Fruit fly (Drosophila melanogaster) whole organism, embryonic: ENCODE data around the gene Socs36E.

Source experiments
- Abd-B ChIP-seq: fragments of 200-800 bp; sonication (Bioruptor generic); optimal IDR thresholded peaks from 2 replicates; lab custom pipeline; 2018; ENCODE audit warnings: missing biosample characterization, mild to moderate bottlenecking, missing genetic modification characterization, moderate library complexity
- Ada2b ChIP-seq: fragments of 200-800 bp; sonication (Bioruptor generic); IDR thresholded peaks from 2 replicates; pipeline ENCODE4 v1.3.6; 2022; ENCODE audit warnings: missing biosample characterization, missing genetic modification characterization
- Bdp1 ChIP-seq: fragments of 200-800 bp; sonication (Bioruptor generic); optimal IDR thresholded peaks from 3 replicates; lab custom pipeline; 2016; ENCODE audit warnings: missing biosample characterization, missing genetic modification characterization
- Blimp-1 ChIP-seq: fragments of 200-800 bp; sonication (Bioruptor generic); optimal IDR thresholded peaks from 3 replicates; lab custom pipeline; 2018; ENCODE audit warnings: missing biosample characterization, missing genetic modification characterization, mild to moderate bottlenecking, moderate library complexity, missing genetic modification reagents
- CG10959 ChIP-seq: fragments of 200-800 bp; sonication (Bioruptor generic); IDR thresholded peaks from 2 replicates; pipeline ENCODE4 v1.3.6; 2022; ENCODE audit warnings: missing biosample characterization, missing genetic modification characterization
- CG11085 ChIP-seq: fragments of 200-800 bp; sonication (Bioruptor generic); IDR thresholded peaks from 2 replicates; pipeline ENCODE4 v1.3.6; 2022; ENCODE audit warnings: missing biosample characterization, missing genetic modification characterization
- CG11398 ChIP-seq: fragments of 200-800 bp; sonication (Bioruptor generic); optimal IDR thresholded peaks from 2 replicates; lab custom pipeline; 2016; ENCODE audit warnings: missing biosample characterization, missing genetic modification characterization
- CG12769 ChIP-seq: fragments of 200-800 bp; sonication (Bioruptor generic); optimal IDR thresholded peaks from 2 replicates; lab custom pipeline; 2019; ENCODE audit warnings: missing biosample characterization, mild to moderate bottlenecking, missing genetic modification characterization, moderate library complexity
- CG15601 ChIP-seq: fragments of 200-800 bp; sonication (Bioruptor generic); optimal IDR thresholded peaks from 3 replicates; lab custom pipeline; 2019; ENCODE audit warnings: missing biosample characterization, mild to moderate bottlenecking, missing genetic modification characterization, moderate library complexity
- CG31388 ChIP-seq: fragments of 200-800 bp; sonication (Bioruptor generic); optimal IDR thresholded peaks from 2 replicates; lab custom pipeline; 2016; ENCODE audit warnings: missing biosample characterization, missing genetic modification characterization
- CG32767 ChIP-seq: fragments of 200-800 bp; sonication (Bioruptor generic); IDR thresholded peaks from 2 replicates; pipeline ENCODE4 v1.3.6; 2022; ENCODE audit warnings: missing biosample characterization, missing genetic modification characterization
- CG3726 ChIP-seq: fragments of 200-800 bp; sonication (Bioruptor generic); IDR thresholded peaks from 3 replicates; pipeline ENCODE4, ENCODE4 v1.3.6; 2022; ENCODE audit warnings: missing biosample characterization, missing genetic modification characterization
- CG4328 ChIP-seq: fragments of 200-800 bp; sonication (Bioruptor generic); optimal IDR thresholded peaks from 3 replicates; lab custom pipeline; 2017; ENCODE audit warnings: missing biosample characterization, missing genetic modification reagents, missing genetic modification characterization
- CG4360 ChIP-seq: fragments of 200-800 bp; sonication (Bioruptor generic); IDR thresholded peaks from 2 replicates; pipeline ENCODE4 v1.3.6; 2022; ENCODE audit warnings: missing biosample characterization, missing genetic modification characterization
- CG6272 ChIP-seq: fragments of 200-800 bp; sonication (Bioruptor generic); IDR thresholded peaks from 2 replicates; pipeline ENCODE4 v1.3.6; 2022; ENCODE audit warnings: missing biosample characterization, missing genetic modification characterization
- CG7357 ChIP-seq: fragments of 200-800 bp; sonication (Bioruptor generic); IDR thresholded peaks from 3 replicates; pipeline ENCODE4 v1.3.6; 2022; ENCODE audit warnings: missing biosample characterization, missing genetic modification characterization
- CG7786 ChIP-seq: fragments of 200-800 bp; sonication (Bioruptor generic); optimal IDR thresholded peaks from 2 replicates; lab custom pipeline; 2016; ENCODE audit warnings: missing biosample characterization, missing genetic modification characterization
- CG8388 ChIP-seq: fragments of 200-800 bp; sonication (Bioruptor generic); optimal IDR thresholded peaks from 2 replicates; lab custom pipeline; 2019; ENCODE audit warnings: missing biosample characterization, mild to moderate bottlenecking, missing genetic modification characterization, moderate library complexity
- CG9609 ChIP-seq: fragments of 200-800 bp; sonication (Bioruptor generic); optimal IDR thresholded peaks from 3 replicates; lab custom pipeline; 2016; ENCODE audit warnings: missing biosample characterization, missing genetic modification characterization
- CG9797 ChIP-seq: fragments of 200-800 bp; sonication (Bioruptor generic); optimal IDR thresholded peaks from 3 replicates; lab custom pipeline; 2018; ENCODE audit warnings: missing biosample characterization, mild to moderate bottlenecking, missing genetic modification characterization
- Dref ChIP-seq: fragments of 200-800 bp; sonication (Bioruptor generic); IDR thresholded peaks from 2 replicates; pipeline ENCODE4 v1.3.6; 2022; ENCODE audit warnings: missing biosample characterization, missing genetic modification characterization
- Ets65A ChIP-seq: fragments of 200-800 bp; sonication (Bioruptor generic); peaks from one replicate; lab custom pipeline; 2016; ENCODE audit warnings: missing biosample characterization, missing genetic modification characterization
- GATAe ChIP-seq: fragments of 200-800 bp; sonication (Bioruptor generic); conservative IDR thresholded peaks from 2 replicates; pipeline ENCODE4 v1.3.6; 2022; ENCODE audit warnings: missing biosample characterization, missing genetic modification characterization
- HLH3B ChIP-seq: fragments of 200-800 bp; sonication (Bioruptor generic); IDR thresholded peaks from 2 replicates; pipeline ENCODE4 v1.3.6; 2022; ENCODE audit warnings: missing biosample characterization, missing genetic modification characterization
- Hr3 ChIP-seq: fragments of 200-800 bp; sonication (Bioruptor generic); optimal IDR thresholded peaks from 3 replicates; lab custom pipeline; 2016; ENCODE audit warnings: missing biosample characterization, missing genetic modification characterization
- Hsf ChIP-seq: fragments of 200-800 bp; sonication (Bioruptor generic); optimal IDR thresholded peaks from 3 replicates; lab custom pipeline; 2016; ENCODE audit warnings: missing biosample characterization, missing genetic modification characterization
- Kr ChIP-seq: fragments of 200-800 bp; sonication (Bioruptor generic); optimal IDR thresholded peaks from 2 replicates; lab custom pipeline; 2017; ENCODE audit warnings: missing biosample characterization, mild to moderate bottlenecking, missing genetic modification characterization
- MESR4 ChIP-seq: fragments of 200-800 bp; sonication (Bioruptor generic); optimal IDR thresholded peaks from 2 replicates; lab custom pipeline; 2018; ENCODE audit warnings: missing biosample characterization, mild to moderate bottlenecking, missing genetic modification characterization, moderate library complexity
- Pdp1 ChIP-seq, 2 experiments: fragments of 200-800 bp; sonication (Bioruptor generic); optimal IDR thresholded peaks; 3 replicates each; lab custom pipeline; 2016; ENCODE audit warnings: missing biosample characterization in 2 of 2, missing genetic modification characterization in 2 of 2, mild to moderate bottlenecking in 1 of 2, moderate library complexity in 1 of 2
- Stat92E ChIP-seq, 3 experiments: fragments of >200 bp in 2 of 3; fragments of 200-800 bp in 1 of 3; sonication (Bioruptor generic) in 1 of 3; optimal IDR thresholded peaks; 2 replicates each; lab custom pipeline; 2017 to 2019; ENCODE audit warnings: missing biosample characterization in 3 of 3, missing genetic modification characterization in 3 of 3, mild to moderate bottlenecking in 1 of 3, moderate library complexity in 1 of 3
- Vsx1 ChIP-seq: fragments of 200-800 bp; sonication (Bioruptor generic); optimal IDR thresholded peaks from 2 replicates; lab custom pipeline; 2017; ENCODE audit warnings: missing biosample characterization, mild to moderate bottlenecking, missing genetic modification characterization, missing genetic modification reagents
- ara ChIP-seq: fragments of 200-800 bp; sonication (Bioruptor generic); IDR thresholded peaks from 2 replicates; pipeline ENCODE4 v1.3.6; 2022; ENCODE audit warnings: missing biosample characterization, missing genetic modification characterization
- crp ChIP-seq, 2 experiments: fragments of 200-800 bp; sonication (Bioruptor generic); optimal IDR thresholded peaks; 2 replicates in 1 of 2; 3 replicates in 1 of 2; lab custom pipeline; 2017; ENCODE audit warnings: missing biosample characterization in 2 of 2, missing genetic modification characterization in 2 of 2, mild to moderate bottlenecking in 1 of 2, moderate library complexity in 1 of 2
- da ChIP-seq: fragments of 200-800 bp; sonication (Bioruptor generic); optimal IDR thresholded peaks from 2 replicates; lab custom pipeline; 2016; ENCODE audit warnings: missing biosample characterization, missing genetic modification characterization
- ftz-f1 ChIP-seq: fragments of 200-800 bp; sonication (Bioruptor generic); optimal IDR thresholded peaks from 2 replicates; lab custom pipeline; 2016; ENCODE audit warnings: missing biosample characterization, missing genetic modification characterization
- gsb ChIP-seq: fragments of 200-800 bp; sonication (Bioruptor generic); IDR thresholded peaks from 2 replicates; pipeline ENCODE4 v1.3.6; 2022; ENCODE audit warnings: missing biosample characterization, missing genetic modification characterization
- insv ChIP-seq, 2 experiments: fragments of 200-800 bp; sonication (Bioruptor generic); optimal IDR thresholded peaks; 3 replicates each; lab custom pipeline; 2016 to 2018; ENCODE audit warnings: missing biosample characterization in 2 of 2, missing genetic modification characterization in 2 of 2
- jumu ChIP-seq: fragments of 200-800 bp; sonication (Bioruptor generic); optimal IDR thresholded peaks from 3 replicates; lab custom pipeline; 2016; ENCODE audit warnings: missing biosample characterization, missing genetic modification characterization
- ken ChIP-seq: fragments of 200-800 bp; sonication (Bioruptor generic); IDR thresholded peaks from 3 replicates; pipeline ENCODE4 v1.3.6; 2022; ENCODE audit warnings: missing biosample characterization, missing genetic modification characterization
- mam ChIP-seq: fragments of 200-800 bp; sonication (Bioruptor generic); optimal IDR thresholded peaks from 3 replicates; lab custom pipeline; 2016; ENCODE audit warnings: missing biosample characterization, missing genetic modification characterization
- mirr ChIP-seq: fragments of 200-800 bp; sonication (Bioruptor generic); optimal IDR thresholded peaks from 3 replicates; lab custom pipeline; 2018; ENCODE audit warnings: missing biosample characterization, mild to moderate bottlenecking, missing genetic modification characterization
- nmo ChIP-seq: fragments of 200-800 bp; sonication (Bioruptor generic); optimal IDR thresholded peaks from 2 replicates; lab custom pipeline; 2018; ENCODE audit warnings: missing biosample characterization, mild to moderate bottlenecking, missing genetic modification characterization, moderate library complexity
- pan ChIP-seq, 4 experiments: fragments of >200 bp in 3 of 4; fragments of 200-800 bp in 1 of 4; sonication (Bioruptor generic) in 1 of 4; optimal IDR thresholded peaks in 3 of 4; IDR thresholded peaks in 1 of 4; 2 replicates each; pipeline versions ENCODE4 v1.3.6 to Lab custom; 2017 to 2022; ENCODE audit warnings: missing biosample characterization in 2 of 4, missing genetic modification characterization in 2 of 4, mixed read lengths in 1 of 4
- ro ChIP-seq: fragments of 200-800 bp; sonication (Bioruptor generic); IDR thresholded peaks from 2 replicates; pipeline ENCODE4 v1.3.6; 2022; ENCODE audit warnings: missing biosample characterization, missing genetic modification characterization
- row ChIP-seq: fragments of 200-800 bp; sonication (Bioruptor generic); IDR thresholded peaks from 3 replicates; pipeline ENCODE4 v1.3.6; 2022; ENCODE audit warnings: missing biosample characterization, missing genetic modification characterization
- sd ChIP-seq: fragments of 200-800 bp; sonication (Bioruptor generic); optimal IDR thresholded peaks from 3 replicates; lab custom pipeline; 2018; ENCODE audit warnings: missing biosample characterization, mild to moderate bottlenecking, missing genetic modification characterization, moderate library complexity
- sens ChIP-seq: fragments of 200-800 bp; sonication (Bioruptor generic); peaks from one replicate; lab custom pipeline; 2016; ENCODE audit warnings: missing biosample characterization, missing genetic modification characterization
- tgo ChIP-seq: fragments of 200-800 bp; sonication (Bioruptor generic); IDR thresholded peaks from 3 replicates; pipeline ENCODE4 v1.3.6; 2022; ENCODE audit warnings: missing biosample characterization, missing genetic modification characterization
- zfh2 ChIP-seq: fragments of 200-800 bp; sonication (Bioruptor generic); optimal IDR thresholded peaks from 2 replicates; lab custom pipeline; 2016; ENCODE audit warnings: missing biosample characterization, missing genetic modification characterization

The Socs36E gene

DNA sequence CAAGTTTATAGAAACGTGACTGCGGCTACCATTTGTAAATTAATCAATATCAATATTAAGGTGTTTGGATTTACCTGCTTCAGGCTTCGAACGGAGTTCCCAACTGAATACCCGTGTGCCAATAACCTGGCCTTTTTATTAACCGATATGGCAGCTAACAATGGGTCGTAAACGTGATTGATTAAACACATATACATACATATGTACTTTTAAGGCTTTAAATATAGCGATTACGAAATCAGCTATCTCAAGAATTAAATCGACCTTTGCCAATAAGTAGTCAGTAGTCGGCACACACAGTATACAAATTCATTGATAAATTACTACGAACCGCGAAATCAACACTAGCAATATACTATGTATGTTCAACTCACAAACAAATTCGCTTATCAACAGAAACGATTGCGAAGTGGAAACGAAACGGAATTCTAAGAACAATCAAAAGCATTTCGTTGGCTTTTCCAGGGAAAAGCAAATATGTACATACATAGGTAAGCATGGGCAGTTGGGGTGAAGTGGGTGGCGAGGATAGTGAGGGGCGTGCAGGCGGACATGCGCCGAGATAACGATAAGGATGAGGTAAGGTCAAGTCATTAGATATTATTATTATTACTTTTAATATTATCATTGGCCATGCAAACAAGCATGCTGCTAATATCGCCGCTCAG is 3.5 kb downstream of the Socs36E start (continued):
- peak; percentile 67 for TF ChIP-seq ftz-f1
- TF ChIP-seq CG10959, result 0 out of 2 replicates have a peak, but pooled peaks have one; percentile 38
- peak; percentile 3 to 48 for TF ChIP-seq Pdp1 (GFP tag; optimal IDR thresholded peaks at IDR 0.05; lab: Kevin White, UChicago)
- peak; percentile 73 for TF ChIP-seq Kr
- peak; percentile 82 for TF ChIP-seq Vsx1 (GFP tag; lab: Kevin White, UChicago)
- TF ChIP-seq CG8388 (GFP tag; lab: Kevin White, UChicago), result peak; percentile 10
- no peak for TF ChIP-seq CG31388 (GFP tag; lab: Kevin White, UChicago)
- TF ChIP-seq Bdp1 (GFP tag; lab: Kevin White, UChicago), result peak; percentile 43
- peak; percentile 92 for TF ChIP-seq GATAe (GFP tag; lab: Robert Waterston, UW)
- TF ChIP-seq nmo (GFP tag; lab: Kevin White, UChicago), result no peak
- peak; percentile 59; the same call in 1 of the 2 replicates for TF ChIP-seq HLH3B
- no peak for TF ChIP-seq CG7786 (GFP tag; lab: Kevin White, UChicago)
- TF ChIP-seq ro (GFP tag; lab: Robert Waterston, UW), result no peak
- no peak for TF ChIP-seq CG6272 (GFP tag; lab: Robert Waterston, UW)
- no peak for TF ChIP-seq Hr3 (GFP tag; lab: Kevin White, UChicago)
- no peak for TF ChIP-seq CG9797 (GFP tag; lab: Kevin White, UChicago)
- no peak for TF ChIP-seq mam (GFP tag; lab: Kevin White, UChicago)
- TF ChIP-seq sd (tag; lab: Kevin White, UChicago), result peak; percentile 72
- no peak for TF ChIP-seq row (GFP tag; lab: Robert Waterston, UW)
- peak; percentile 68 for TF ChIP-seq CG4328
- TF ChIP-seq Dref, result no peak
- TF ChIP-seq gsb (GFP tag; lab: Robert Waterston, UW), result peak; percentile 23; the same call in 1 of the 2 replicates
- no peak for TF ChIP-seq Abd-B (GFP tag; lab: Kevin White, UChicago)
- peak; percentile 95 for TF ChIP-seq sens
- no peak for TF ChIP-seq da (GFP tag; lab: Kevin White, UChicago)
- peak; percentile 45; the same call in 1 of the 2 replicates for TF ChIP-seq CG32767 (GFP tag; lab: Robert Waterston, UW)
- TF ChIP-seq pan (optimal IDR thresholded peaks at IDR 0.05; lab: Kevin White, UChicago), result no peak
- peak in 1 of 2 experiments; percentile 57 for TF ChIP-seq pan (GFP tag; optimal IDR thresholded peaks at IDR 0.05 in 1 of 2, IDR thresholded peaks at IDR 0.05 in 1 of 2)
- peak; percentile 51 for TF ChIP-seq CG12769 (tag; lab: Kevin White, UChicago)
- no peak for TF ChIP-seq CG7357 (GFP tag; lab: Robert Waterston, UW)
- no peak for TF ChIP-seq jumu (GFP tag; lab: Kevin White, UChicago)
- TF ChIP-seq ara (GFP tag; lab: Robert Waterston, UW), result peak; percentile 71; the same call in 1 of the 2 replicates
- peak; percentile 37; the same call in 1 of the 3 replicates for TF ChIP-seq ken
- TF ChIP-seq zfh2 (GFP tag; lab: Kevin White, UChicago), result no peak
- peak in 1 of 2 experiments; percentile 26 for TF ChIP-seq insv (GFP tag; optimal IDR thresholded peaks at IDR 0.05; lab: Kevin White, UChicago)
- no peak for TF ChIP-seq CG4360 (GFP tag; lab: Robert Waterston, UW)
- TF ChIP-seq tgo (GFP tag; lab: Robert Waterston, UW), result peak; percentile 30; the same call in 1 of the 3 replicates
- TF ChIP-seq Stat92E (GFP tag; optimal IDR thresholded peaks at IDR 0.05; lab: Kevin White, UChicago), result peak in 1 of 3 experiments; percentile 88
- no peak for TF ChIP-seq crp (GFP tag; optimal IDR thresholded peaks at IDR 0.05; lab: Kevin White, UChicago)
- TF ChIP-seq Blimp-1, result peak; percentile 67
- peak; percentile 72 for TF ChIP-seq CG11398 (GFP tag; lab: Kevin White, UChicago)
- TF ChIP-seq Ets65A (GFP tag; lab: Kevin White, UChicago), result no peak
- TF ChIP-seq mirr (GFP tag; lab: Kevin White, UChicago), result peak; percentile 99
- TF ChIP-seq Hsf, result peak; percentile 6
- TF ChIP-seq CG15601 (tag; lab: Kevin White, UChicago), result peak; percentile 67
- TF ChIP-seq MESR4 (GFP tag; lab: Kevin White, UChicago), result peak; percentile 14
- TF ChIP-seq CG11085 (GFP tag; lab: Robert Waterston, UW), result no peak
- no peak for TF ChIP-seq Ada2b (GFP tag; lab: Robert Waterston, UW)
- TF ChIP-seq CG9609 (GFP tag; lab: Kevin White, UChicago), result no peak
- no peak for TF ChIP-seq CG3726 (GFP tag; lab: Robert Waterston, UW)
